Worm (Caenorhabditis elegans) whole organism, L4 larva: Measurements from ENCODE around the gene copz-1.
A peak's percentile ranks its signal among the peaks of the same experiment; 100 is the strongest.

Source experiments
- F10B5.3 ChIP-seq: sonication (generic microtip); optimal IDR thresholded peaks from 2 replicates; lab custom pipeline; 2016; ENCODE audit warnings: mild to moderate bottlenecking, missing genetic modification characterization, missing compliant biosample characterization
- F44E2.7 ChIP-seq: fragments of 200-800 bp; sonication (Bioruptor generic); IDR thresholded peaks from 2 replicates; pipeline ENCODE4 v2.1.2; 2022; ENCODE audit warnings: missing genetic modification characterization, missing compliant biosample characterization
- T26A8.4 ChIP-seq: fragments of 200-800 bp; sonication (Bioruptor generic); IDR thresholded peaks from 2 replicates; pipeline ENCODE4 v1.3.6; 2022; ENCODE audit warnings: missing genetic modification characterization, missing compliant biosample characterization
- Y105C5A.15 ChIP-seq: fragments of 200-800 bp; sonication (Bioruptor generic); IDR thresholded peaks from 2 replicates; pipeline ENCODE4 v1.3.6; 2022; ENCODE audit warnings: missing genetic modification characterization, missing compliant biosample characterization
- Y48G9A.11 ChIP-seq: fragments of 200-800 bp; sonication (Bioruptor generic); IDR thresholded peaks from 2 replicates; pipeline ENCODE4 v1.3.6; 2022; ENCODE audit warnings: missing genetic modification reagents, missing genetic modification characterization, missing compliant biosample characterization
- aha-1 ChIP-seq: fragments of 150-350 bp; peaks from one replicate; lab custom pipeline; 2014; ENCODE audit warnings: missing biosample characterization, missing genetic modification characterization
- ama-1 ChIP-seq: fragments of 150-350 bp; optimal IDR thresholded peaks from 2 replicates; lab custom pipeline; 2014; ENCODE audit warnings: inconsistent platforms, mixed read lengths
- cey-2 ChIP-seq: sonication (generic microtip); optimal IDR thresholded peaks from 3 replicates; lab custom pipeline; 2017; ENCODE audit warnings: missing genetic modification characterization, mild to moderate bottlenecking, missing compliant biosample characterization, antibody characterized with exemption, borderline replicate concordance; ENCODE audit not compliant: insufficient read depth
- ctbp-1 ChIP-seq: fragments of 200-800 bp; sonication (Bioruptor generic); IDR thresholded peaks from 2 replicates; pipeline ENCODE4 v1.3.6; 2022; ENCODE audit warnings: missing genetic modification reagents, missing genetic modification characterization, missing compliant biosample characterization
- daf-8 ChIP-seq: fragments of 200-800 bp; sonication (Bioruptor generic); IDR thresholded peaks from 2 replicates; pipeline ENCODE4 v1.3.6; 2022; ENCODE audit warnings: missing genetic modification characterization, missing compliant biosample characterization
- dmd-6 ChIP-seq: fragments of 200-800 bp; sonication (Bioruptor generic); IDR thresholded peaks from 2 replicates; pipeline ENCODE4 v1.3.6; 2022; ENCODE audit warnings: missing genetic modification reagents, missing genetic modification characterization, missing compliant biosample characterization
- fos-1 ChIP-seq: fragments of 150-350 bp; optimal IDR thresholded peaks from 2 replicates; lab custom pipeline; 2014; ENCODE audit warnings: missing biosample characterization, missing genetic modification characterization
- lin-15B ChIP-seq: fragments of 150-350 bp; sonication (generic microtip); optimal IDR thresholded peaks from 3 replicates; lab custom pipeline; 2014; ENCODE audit warnings: missing biosample characterization, missing genetic modification characterization
- lin-29 ChIP-seq: fragments of 200-800 bp; sonication (Bioruptor generic); IDR thresholded peaks from 2 replicates; pipeline ENCODE4 v1.3.6; 2022; ENCODE audit warnings: missing genetic modification reagents, missing genetic modification characterization, missing compliant biosample characterization
- lin-38 ChIP-seq: fragments of 200-800 bp; sonication (Bioruptor generic); IDR thresholded peaks from 2 replicates; pipeline ENCODE4 v1.3.6; 2022; ENCODE audit warnings: missing genetic modification reagents, missing genetic modification characterization, missing compliant biosample characterization
- lin-39 ChIP-seq: fragments of 150-350 bp; optimal IDR thresholded peaks from 2 replicates; lab custom pipeline; 2014; ENCODE audit warnings: missing biosample characterization, missing genetic modification reagents, missing genetic modification characterization
- lsy-2 ChIP-seq, 2 experiments: fragments of 150-350 bp in 1 of 2; sonication (generic microtip) in 1 of 2; optimal IDR thresholded peaks; 2 replicates each; lab custom pipeline; 2014 to 2017; ENCODE audit warnings: missing biosample characterization in 2 of 2, missing genetic modification characterization in 2 of 2
- mdt-29 ChIP-seq: fragments of 200-800 bp; sonication (Bioruptor generic); IDR thresholded peaks from 2 replicates; pipeline ENCODE4 v1.3.6; 2022; ENCODE audit warnings: missing genetic modification reagents, missing genetic modification characterization, missing compliant biosample characterization
- mes-2 ChIP-seq: sonication (generic microtip); optimal IDR thresholded peaks from 2 replicates; lab custom pipeline; 2016; ENCODE audit warnings: missing genotype, mild to moderate bottlenecking, missing genetic modification characterization, missing compliant biosample characterization; ENCODE audit not compliant: poor library complexity, severe bottlenecking
- nhr-111 ChIP-seq: fragments of 200-800 bp; sonication (Bioruptor generic); optimal IDR thresholded peaks from 2 replicates; lab custom pipeline; 2018; ENCODE audit warnings: mild to moderate bottlenecking, missing genetic modification characterization, missing compliant biosample characterization
- nhr-25 ChIP-seq: sonication (generic microtip); optimal IDR thresholded peaks from 2 replicates; lab custom pipeline; 2017; ENCODE audit warnings: missing genetic modification characterization, mild to moderate bottlenecking, missing compliant biosample characterization, antibody characterized with exemption, moderate library complexity, borderline replicate concordance; ENCODE audit not compliant: insufficient read depth
- nhr-48 ChIP-seq: sonication (generic microtip); optimal IDR thresholded peaks from 2 replicates; lab custom pipeline; 2016; ENCODE audit warnings: mild to moderate bottlenecking, missing genetic modification characterization, missing compliant biosample characterization
- pqm-1 ChIP-seq: sonication (generic microtip); optimal IDR thresholded peaks from 2 replicates; lab custom pipeline; 2017; ENCODE audit warnings: missing biosample characterization, missing genetic modification characterization
- tag-97 ChIP-seq: fragments of 200-800 bp; sonication (Bioruptor generic); IDR thresholded peaks from 2 replicates; pipeline ENCODE4 v1.3.6; 2022; ENCODE audit warnings: missing genetic modification characterization, missing compliant biosample characterization
- tra-1 ChIP-seq: fragments of 200-800 bp; sonication (Bioruptor generic); IDR thresholded peaks from 2 replicates; pipeline ENCODE4 v1.3.6; 2022; ENCODE audit warnings: missing genetic modification reagents, missing genetic modification characterization, missing compliant biosample characterization
- unc-39 ChIP-seq: sonication (generic microtip); optimal IDR thresholded peaks from 2 replicates; lab custom pipeline; 2017; ENCODE audit warnings: missing biosample characterization, missing genetic modification characterization
- unc-62 ChIP-seq, 3 experiments: fragments of 150-350 bp in 1 of 3; sonication (generic microtip); optimal IDR thresholded peaks in 2 of 3; peaks in 1 of 3; 1 replicate in 1 of 3; 2 replicates in 2 of 3; lab custom pipeline; 2014 to 2017; ENCODE audit warnings: missing biosample characterization in 3 of 3, missing genetic modification characterization in 3 of 3, missing genetic modification reagents in 3 of 3, missing genotype in 1 of 3
- vab-7 ChIP-seq: fragments of 200-800 bp; sonication (Bioruptor generic); IDR thresholded peaks from 2 replicates; pipeline ENCODE4 v1.3.6; 2022; ENCODE audit warnings: missing genetic modification reagents, missing genetic modification characterization, missing compliant biosample characterization
- zag-1 ChIP-seq: fragments of 150-350 bp; optimal IDR thresholded peaks from 2 replicates; lab custom pipeline; 2014; ENCODE audit warnings: missing biosample characterization, missing genetic modification characterization
- zfp-2 ChIP-seq: sonication (generic microtip); optimal IDR thresholded peaks from 2 replicates; lab custom pipeline; 2016; ENCODE audit warnings: mild to moderate bottlenecking, missing genetic modification characterization, missing compliant biosample characterization
- zfp-3 ChIP-seq: fragments of 200-800 bp; sonication (Bioruptor generic); conservative IDR thresholded peaks from 2 replicates; pipeline ENCODE4 v1.3.6; 2022; ENCODE audit warnings: missing genetic modification reagents, missing genetic modification characterization, missing compliant biosample characterization
- ztf-7 ChIP-seq: fragments of 150-350 bp; optimal IDR thresholded peaks from 2 replicates; lab custom pipeline; 2014; ENCODE audit warnings: missing biosample characterization, missing genetic modification characterization

copz-1 gene

DNA sequence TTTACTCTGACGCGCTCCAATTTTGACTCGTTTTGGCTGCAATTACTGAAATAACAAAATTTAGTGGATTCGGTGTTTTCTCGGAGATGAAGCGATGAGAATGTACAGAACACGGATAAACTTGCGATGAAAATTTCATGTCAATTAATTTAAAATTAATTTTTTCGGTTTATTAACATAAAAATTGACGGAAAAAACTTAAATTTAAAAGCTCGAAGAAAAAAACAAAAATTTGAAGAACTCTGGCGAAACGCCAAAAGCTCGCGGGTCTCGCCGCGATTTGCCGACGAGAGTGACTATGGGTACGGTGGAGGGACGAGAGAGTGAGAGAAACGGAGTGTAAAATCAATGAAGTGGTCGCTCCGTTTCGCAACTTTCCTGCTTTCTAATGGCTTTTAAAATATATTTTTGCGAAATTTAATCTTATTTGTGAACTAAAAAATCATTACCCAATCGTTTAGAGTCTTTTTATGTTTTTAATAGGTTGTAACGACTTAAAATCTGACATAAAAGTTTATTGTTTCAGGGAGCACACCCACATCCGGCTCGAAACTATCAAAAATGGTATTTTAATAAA is 3.9 kb upstream of the copz-1 start, which contains the start of the genes gmps-1 and cap-2 (continued):
- TF ChIP-seq T26A8.4 (GFP tag; lab: Robert Waterston, UW) (peak; percentile 98), vab-7 (GFP tag; lab: Robert Waterston, UW) (peak; percentile 80), zfp-2 (tag; lab: Kevin White, UChicago) (peak; percentile 74), tag-97 (0 out of 2 replicates have a peak, but pooled peaks have one; percentile 13), pqm-1 (peak; percentile 12), lin-39 (peak; percentile 67), nhr-25 (tag; lab: Kevin White, UChicago) (peak; percentile 49), unc-39 (tag; lab: Kevin White, UChicago) (no peak), ctbp-1 (GFP tag; lab: Robert Waterston, UW) (peak; percentile 97), daf-8 (GFP tag; lab: Robert Waterston, UW) (no peak), mdt-29 (GFP tag; lab: Robert Waterston, UW) (peak; percentile 91), lin-29 (peak; percentile 86)

DNA sequence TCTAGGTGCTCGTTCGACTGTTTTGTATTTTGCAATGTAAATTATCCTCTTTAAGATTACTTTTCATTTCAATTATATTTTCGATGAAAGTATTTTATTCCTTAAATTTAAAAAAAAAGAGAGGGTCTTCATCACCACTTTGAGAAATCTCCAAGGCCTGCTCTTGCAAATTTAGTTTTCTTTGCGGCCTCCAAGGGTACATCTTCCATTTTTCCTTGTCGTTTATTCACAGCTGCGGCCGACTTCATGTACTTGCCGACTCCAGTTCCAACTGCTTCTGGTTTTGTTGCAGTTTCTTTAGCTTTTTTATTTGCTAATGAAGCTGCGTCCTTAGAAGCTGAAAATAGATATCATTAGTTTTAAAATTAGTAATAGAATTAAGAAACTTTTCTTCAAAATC is 2.0 kb upstream of the copz-1 start:
- no peak for TF ChIP-seq unc-39 (tag; lab: Kevin White, UChicago)
- TF ChIP-seq mes-2 (tag; lab: Kevin White, UChicago) = no peak
- TF ChIP-seq lin-38 (GFP tag; lab: Robert Waterston, UW) = peak; percentile 41; the same call in 1 of the 2 replicates
- TF ChIP-seq nhr-111 (GFP tag; lab: Kevin White, UChicago) = no peak
- peak; percentile 35 for TF ChIP-seq ama-1 (lab: Kevin White, UChicago)
- TF ChIP-seq aha-1 (tag; lab: Kevin White, UChicago) = peak; percentile 57
- no peak for TF ChIP-seq ztf-7 (tag; lab: Kevin White, UChicago)
- TF ChIP-seq dmd-6 (GFP tag; lab: Robert Waterston, UW) = no peak
- TF ChIP-seq fos-1 (tag; lab: Kevin White, UChicago) = no peak
- TF ChIP-seq nhr-48 = peak; percentile 15
- peak in 1 of 2 experiments; percentile 25 for TF ChIP-seq lsy-2 (tag; optimal IDR thresholded peaks at IDR 0.05; lab: Kevin White, UChicago)

DNA sequence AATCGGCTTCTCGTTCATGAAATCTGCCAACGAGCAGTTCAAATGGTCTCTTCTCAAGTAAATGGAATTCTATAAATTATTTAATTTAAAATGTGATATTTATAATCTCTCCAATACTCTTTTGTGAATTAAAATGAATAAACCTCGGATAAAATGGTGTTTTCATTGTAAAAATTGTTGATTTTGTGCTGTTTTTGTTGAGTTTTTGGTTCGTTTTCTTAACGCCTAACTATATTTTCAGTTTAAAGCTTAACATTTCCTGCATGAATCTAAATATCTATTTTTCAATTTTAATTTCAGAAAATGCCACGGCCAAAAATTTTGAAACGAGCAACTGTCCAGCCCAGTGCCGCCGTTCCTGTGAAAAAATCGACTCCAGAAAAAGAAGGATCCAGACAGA is 952 bp downstream of the copz-1 start, which contains the start of gene orc-2:
Gene orc-2, plus strand, starts transcription at position 301 of the 400 bp plus-strand sequence.
- 0 out of 2 replicates have a peak, but pooled peaks have one; percentile 10 for TF ChIP-seq lin-38 (GFP tag; lab: Robert Waterston, UW)
- no peak for TF ChIP-seq zag-1 (tag; lab: Kevin White, UChicago)

DNA sequence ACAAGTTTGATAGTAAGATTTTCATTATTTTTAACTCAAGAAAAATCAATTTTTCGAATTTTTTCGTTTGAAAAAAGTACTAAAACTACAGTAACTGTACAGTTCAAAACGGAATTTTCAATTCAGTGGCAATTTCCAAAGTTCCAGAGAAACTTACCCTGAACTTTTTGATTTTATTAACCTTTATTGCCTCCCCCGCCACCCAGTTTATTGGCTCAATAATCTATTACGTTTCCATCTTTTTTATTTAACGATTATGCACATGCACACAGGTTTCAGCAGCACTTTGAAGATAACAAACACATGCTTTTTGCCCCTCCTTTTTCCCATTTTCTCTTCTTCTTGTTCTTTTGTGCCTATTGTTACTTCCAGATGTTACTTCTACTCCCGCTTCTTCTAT is 7.9 kb downstream of the copz-1 start, which contains the start of gene lurp-1:
Gene lurp-1, plus strand, starts transcription at position 301 of the 400 bp plus-strand sequence.
- TF ChIP-seq daf-8 (GFP tag; lab: Robert Waterston, UW) (no peak), fos-1 (tag; lab: Kevin White, UChicago) (no peak), lin-29 (no peak), lsy-2 (tag; optimal IDR thresholded peaks at IDR 0.05; lab: Kevin White, UChicago) (no peak), lin-15B (tag; lab: Kevin White, UChicago) (no peak), Y105C5A.15 (GFP tag; lab: Robert Waterston, UW) (no peak), F10B5.3 (tag; lab: Kevin White, UChicago) (no peak), pqm-1 (peak; percentile 13), Y48G9A.11 (GFP tag; lab: Robert Waterston, UW) (no peak), zfp-2 (tag; lab: Kevin White, UChicago) (no peak), zfp-3 (GFP tag; lab: Robert Waterston, UW) (no peak), unc-62 (GFP tag; optimal IDR thresholded peaks at IDR 0.05 in 1 of 2; lab: Kevin White, UChicago) (peak in 1 of 2 experiments; percentile 41), unc-62 (tag; optimal IDR thresholded peaks at IDR 0.05; lab: Kevin White, UChicago) (no peak), F44E2.7 (no peak), T26A8.4 (GFP tag; lab: Robert Waterston, UW) (no peak), cey-2 (tag; lab: Kevin White, UChicago) (no peak), tra-1 (GFP tag; lab: Robert Waterston, UW) (no peak)
